Fruit fly (Drosophila melanogaster): ENCODE data around the gene PIG-P.

The PIG-P gene

dm6 chr3R:26019232-26019631 is 38.8 kb downstream of the PIG-P start:
- no peak for TF ChIP-seq CG32264 (GFP tag; optimal IDR thresholded peaks at IDR 0.05)
- TF ChIP-seq br (GFP tag; optimal IDR thresholded peaks at IDR 0.05): no peak
- peak in 1 of 2 experiments; percentile 5 for TF ChIP-seq foxo (GFP tag; optimal IDR thresholded peaks at IDR 0.05)

DNA sequence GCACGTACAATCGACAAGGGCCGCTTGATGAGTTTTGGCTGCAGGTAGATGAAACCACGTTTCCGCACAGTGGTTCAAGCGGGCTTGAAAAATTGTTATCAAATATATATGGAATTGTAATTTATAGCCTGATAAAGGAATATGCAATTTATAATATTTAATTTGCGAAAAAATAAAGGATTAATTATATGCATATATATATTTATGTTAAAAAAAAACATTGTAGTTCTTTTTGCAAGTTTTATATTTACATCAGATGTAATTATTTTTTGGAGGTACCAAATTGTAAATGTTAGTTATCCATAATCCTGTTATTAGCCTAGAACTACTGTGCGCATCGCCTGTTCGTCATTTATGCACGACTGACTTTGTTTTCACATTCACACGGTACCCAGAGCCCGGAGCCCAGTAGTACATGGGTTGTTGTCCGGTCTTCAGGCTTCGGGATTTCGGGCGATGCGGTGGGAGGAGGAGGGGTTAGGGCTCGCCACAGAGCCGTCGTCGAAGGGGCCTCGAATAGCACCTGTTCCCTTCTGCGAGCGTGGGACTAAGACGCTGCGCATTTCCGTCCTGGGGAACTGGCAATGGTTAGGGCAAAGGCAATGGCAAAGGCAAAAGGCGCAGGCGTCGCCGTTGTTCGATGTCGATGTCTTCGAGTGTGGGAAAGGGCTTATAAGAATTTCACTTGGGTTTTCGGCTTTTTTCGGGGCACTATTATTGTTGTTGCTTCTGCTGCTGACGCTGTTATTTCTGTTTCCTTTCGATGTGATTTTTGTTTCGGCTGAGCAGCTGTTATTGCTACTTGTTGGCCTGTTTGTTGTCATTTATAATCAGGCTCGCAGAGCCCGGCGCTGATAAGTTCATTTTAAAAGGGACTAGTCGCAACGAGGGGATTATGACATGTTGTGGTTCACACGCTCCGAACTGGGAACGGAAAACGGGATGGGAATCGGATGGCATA is 40.0 kb downstream of the PIG-P start:
- TF ChIP-seq Hr83 (GFP tag; optimal IDR thresholded peaks at IDR 0.05; ENCODE audit: poor library complexity, severe bottlenecking): peak; percentile 96
- peak; percentile 17 for TF ChIP-seq Vsx2 (GFP tag; optimal IDR thresholded peaks at IDR 0.05; ENCODE audit: partially characterized antibody)
- peak; percentile 90 for TF ChIP-seq fru (GFP tag; optimal IDR thresholded peaks at IDR 0.05)
- peak; percentile 92 for TF ChIP-seq dmrt93B (GFP tag; optimal IDR thresholded peaks at IDR 0.05)
- TF ChIP-seq Jra (GFP tag; optimal IDR thresholded peaks at IDR 0.05): peak; percentile 58
- peak; percentile 74 for TF ChIP-seq br (GFP tag; optimal IDR thresholded peaks at IDR 0.05)
- peak; percentile 83 for TF ChIP-seq Dfd (GFP tag; optimal IDR thresholded peaks at IDR 0.05)
- peak; percentile 95 for TF ChIP-seq psq (GFP tag; optimal IDR thresholded peaks at IDR 0.05)
- TF ChIP-seq OdsH (GFP tag; optimal IDR thresholded peaks at IDR 0.05): peak; percentile 93
- peak; percentile 75 for TF ChIP-seq Rel (GFP tag; optimal IDR thresholded peaks at IDR 0.05)
- TF ChIP-seq Rel (tag; optimal IDR thresholded peaks at IDR 0.05): peak; percentile 53
- TF ChIP-seq Hnf4 (GFP tag; optimal IDR thresholded peaks at IDR 0.05): peak; percentile 77
- TF ChIP-seq sv (GFP tag; optimal IDR thresholded peaks at IDR 0.05): peak; percentile 41
- TF ChIP-seq lola (GFP tag; optimal IDR thresholded peaks at IDR 0.05): no peak
- TF ChIP-seq woc (GFP tag; optimal IDR thresholded peaks at IDR 0.05): peak; percentile 91
- no peak for TF ChIP-seq CrebA (GFP tag; optimal IDR thresholded peaks at IDR 0.05; ENCODE audit: borderline replicate concordance)
- TF ChIP-seq brk (GFP tag; optimal IDR thresholded peaks at IDR 0.05): peak; percentile 79
- no peak for TF ChIP-seq pan (optimal IDR thresholded peaks at IDR 0.05)
- TF ChIP-seq foxo (GFP tag; optimal IDR thresholded peaks at IDR 0.05): peak in 1 of 2 experiments; percentile 93
- TF ChIP-seq HLH106 (tag; optimal IDR thresholded peaks at IDR 0.05): peak; percentile 94
- peak; percentile 84 for TF ChIP-seq h (GFP tag; optimal IDR thresholded peaks at IDR 0.05)
- TF ChIP-seq Hr78 (GFP tag; optimal IDR thresholded peaks at IDR 0.05): no peak
- TF ChIP-seq dl (GFP tag; optimal IDR thresholded peaks at IDR 0.05; ENCODE audit: insufficient read depth in 1 of 2, partially characterized antibody in 2 of 2): no peak
- TF ChIP-seq Abd-B (GFP tag; optimal IDR thresholded peaks at IDR 0.05): no peak
- peak; percentile 2 for TF ChIP-seq Dif (GFP tag; optimal IDR thresholded peaks at IDR 0.05; ENCODE audit: partially characterized antibody)
- peak; percentile 87 for TF ChIP-seq rgr (GFP tag; optimal IDR thresholded peaks at IDR 0.05)
- peak; percentile 90 for TF ChIP-seq CG9705 (GFP tag; optimal IDR thresholded peaks at IDR 0.05)
- no peak for TF ChIP-seq CG32264 (GFP tag; optimal IDR thresholded peaks at IDR 0.05)
- no peak for TF ChIP-seq GATAd (GFP tag; optimal IDR thresholded peaks at IDR 0.05)
- peak; percentile 52 for TF ChIP-seq dsf (GFP tag; optimal IDR thresholded peaks at IDR 0.05; ENCODE audit: borderline replicate concordance)
- TF ChIP-seq sage (GFP tag; optimal IDR thresholded peaks at IDR 0.05): peak; percentile 36
- peak; percentile 98 for TF ChIP-seq Sp1 (GFP tag; optimal IDR thresholded peaks at IDR 0.05)
- TF ChIP-seq Myc (optimal IDR thresholded peaks at IDR 0.05): no peak
- peak; percentile 63 for TF ChIP-seq ey (GFP tag; optimal IDR thresholded peaks at IDR 0.05)
- no peak for TF ChIP-seq N (GFP tag; optimal IDR thresholded peaks at IDR 0.05)
- TF ChIP-seq jim (GFP tag; optimal IDR thresholded peaks at IDR 0.05): peak; percentile 49
- TF ChIP-seq usp (GFP tag; optimal IDR thresholded peaks at IDR 0.05): no peak
- TF ChIP-seq tai (GFP tag; optimal IDR thresholded peaks at IDR 0.05): peak; percentile 76
- no peak for TF ChIP-seq Mio (GFP tag; optimal IDR thresholded peaks at IDR 0.05)

All from whole organism, wandering third instar larva.